Fruit fly (Drosophila melanogaster) whole organism, pupa: ENCODE measurements around the gene vers.

Source experiments
- CG10348 ChIP-seq: fragments of 200-800 bp; sonication (Bioruptor generic); IDR thresholded peaks from 2 replicates; pipeline ENCODE4 v1.3.6; 2022; ENCODE audit warnings: missing biosample characterization, missing genetic modification characterization
- CG12605 ChIP-seq: fragments of 200-800 bp; sonication (Bioruptor generic); IDR thresholded peaks from 2 replicates; pipeline ENCODE4 v1.3.6; 2022; ENCODE audit warnings: missing biosample characterization, missing genetic modification characterization
- CG13204 ChIP-seq: fragments of 200-800 bp; sonication (Bioruptor generic); optimal IDR thresholded peaks from 2 replicates; lab custom pipeline; 2018; ENCODE audit warnings: missing biosample characterization, mild to moderate bottlenecking, missing genetic modification characterization, moderate library complexity
- CG14655 ChIP-seq: fragments of 200-800 bp; sonication (Bioruptor generic); optimal IDR thresholded peaks from 3 replicates; lab custom pipeline; 2017; ENCODE audit warnings: mild to moderate bottlenecking, missing biosample characterization, missing genetic modification reagents, missing genetic modification characterization
- CG15710 ChIP-seq: fragments of 200-800 bp; sonication (Bioruptor generic); optimal IDR thresholded peaks from 2 replicates; lab custom pipeline; 2018; ENCODE audit warnings: missing biosample characterization, mild to moderate bottlenecking, missing genetic modification characterization, moderate library complexity
- CG17806 ChIP-seq: fragments of 200-800 bp; sonication (Bioruptor generic); optimal IDR thresholded peaks from 2 replicates; lab custom pipeline; 2018; ENCODE audit warnings: missing biosample characterization, mild to moderate bottlenecking, missing genetic modification characterization, moderate library complexity
- CG32121 ChIP-seq: fragments of 200-800 bp; sonication (Bioruptor generic); IDR thresholded peaks from 2 replicates; pipeline ENCODE4 v1.3.6; 2022; ENCODE audit warnings: missing biosample characterization, missing genetic modification characterization
- CG34367 ChIP-seq: fragments of 200-800 bp; sonication (Bioruptor generic); optimal IDR thresholded peaks from 2 replicates; lab custom pipeline; 2018; ENCODE audit warnings: missing biosample characterization, mild to moderate bottlenecking, missing genetic modification characterization
- CG4496 ChIP-seq: fragments of 200-800 bp; sonication (Bioruptor generic); IDR thresholded peaks from 3 replicates; pipeline ENCODE4 v1.3.6; 2022; ENCODE audit warnings: missing biosample characterization, missing genetic modification characterization
- CG8159 ChIP-seq: fragments of 200-800 bp; sonication (Bioruptor generic); optimal IDR thresholded peaks from 3 replicates; lab custom pipeline; 2018; ENCODE audit warnings: missing biosample characterization, mild to moderate bottlenecking, missing genetic modification characterization, moderate library complexity
- CG8301 ChIP-seq: fragments of 200-800 bp; sonication (Bioruptor generic); optimal IDR thresholded peaks from 2 replicates; lab custom pipeline; 2018; ENCODE audit warnings: missing biosample characterization, mild to moderate bottlenecking, missing genetic modification characterization
- CG9948 ChIP-seq: fragments of 200-800 bp; sonication (Bioruptor generic); optimal IDR thresholded peaks from 2 replicates; lab custom pipeline; 2018; ENCODE audit warnings: missing biosample characterization, mild to moderate bottlenecking, missing genetic modification characterization, moderate library complexity
- D1 ChIP-seq: fragments of 200-800 bp; sonication (Bioruptor generic); optimal IDR thresholded peaks from 2 replicates; lab custom pipeline; 2018; ENCODE audit warnings: missing biosample characterization, mild to moderate bottlenecking, missing genetic modification characterization, moderate library complexity
- EcR ChIP-seq: fragments of 200-800 bp; sonication (Bioruptor generic); optimal IDR thresholded peaks from 3 replicates; lab custom pipeline; 2019; ENCODE audit warnings: missing biosample characterization, missing genetic modification characterization, mild to moderate bottlenecking, moderate library complexity, missing genetic modification reagents
- Ets98B ChIP-seq: fragments of 200-800 bp; sonication (Bioruptor generic); IDR thresholded peaks from 2 replicates; pipeline ENCODE4 v1.3.6; 2022; ENCODE audit warnings: missing biosample characterization, missing genetic modification characterization
- Pif1A ChIP-seq: fragments of 200-800 bp; sonication (Bioruptor generic); optimal IDR thresholded peaks from 3 replicates; lab custom pipeline; 2016; ENCODE audit warnings: missing biosample characterization, missing genetic modification characterization
- Pif1B ChIP-seq: fragments of 200-800 bp; sonication (Bioruptor generic); optimal IDR thresholded peaks from 3 replicates; lab custom pipeline; 2016; ENCODE audit warnings: missing biosample characterization, missing genetic modification characterization
- Snoo ChIP-seq: fragments of 200-800 bp; sonication (Bioruptor generic); optimal IDR thresholded peaks from 3 replicates; lab custom pipeline; 2017; ENCODE audit warnings: missing biosample characterization, mild to moderate bottlenecking, missing genetic modification characterization, inconsistent platforms
- fd96Ca ChIP-seq: fragments of 200-800 bp; sonication (Bioruptor generic); IDR thresholded peaks from 3 replicates; pipeline ENCODE4 v1.3.6; 2022; ENCODE audit warnings: missing biosample characterization, missing genetic modification characterization
- gl ChIP-seq: fragments of 200-800 bp; sonication (Bioruptor generic); optimal IDR thresholded peaks from 2 replicates; lab custom pipeline; 2018; ENCODE audit warnings: missing biosample characterization, mild to moderate bottlenecking, missing genetic modification characterization
- rn ChIP-seq: fragments of 200-800 bp; sonication (Bioruptor generic); IDR thresholded peaks from 2 replicates; pipeline ENCODE4 v1.3.6; 2022; ENCODE audit warnings: missing biosample characterization, missing genetic modification characterization

Gene vers

DNA sequence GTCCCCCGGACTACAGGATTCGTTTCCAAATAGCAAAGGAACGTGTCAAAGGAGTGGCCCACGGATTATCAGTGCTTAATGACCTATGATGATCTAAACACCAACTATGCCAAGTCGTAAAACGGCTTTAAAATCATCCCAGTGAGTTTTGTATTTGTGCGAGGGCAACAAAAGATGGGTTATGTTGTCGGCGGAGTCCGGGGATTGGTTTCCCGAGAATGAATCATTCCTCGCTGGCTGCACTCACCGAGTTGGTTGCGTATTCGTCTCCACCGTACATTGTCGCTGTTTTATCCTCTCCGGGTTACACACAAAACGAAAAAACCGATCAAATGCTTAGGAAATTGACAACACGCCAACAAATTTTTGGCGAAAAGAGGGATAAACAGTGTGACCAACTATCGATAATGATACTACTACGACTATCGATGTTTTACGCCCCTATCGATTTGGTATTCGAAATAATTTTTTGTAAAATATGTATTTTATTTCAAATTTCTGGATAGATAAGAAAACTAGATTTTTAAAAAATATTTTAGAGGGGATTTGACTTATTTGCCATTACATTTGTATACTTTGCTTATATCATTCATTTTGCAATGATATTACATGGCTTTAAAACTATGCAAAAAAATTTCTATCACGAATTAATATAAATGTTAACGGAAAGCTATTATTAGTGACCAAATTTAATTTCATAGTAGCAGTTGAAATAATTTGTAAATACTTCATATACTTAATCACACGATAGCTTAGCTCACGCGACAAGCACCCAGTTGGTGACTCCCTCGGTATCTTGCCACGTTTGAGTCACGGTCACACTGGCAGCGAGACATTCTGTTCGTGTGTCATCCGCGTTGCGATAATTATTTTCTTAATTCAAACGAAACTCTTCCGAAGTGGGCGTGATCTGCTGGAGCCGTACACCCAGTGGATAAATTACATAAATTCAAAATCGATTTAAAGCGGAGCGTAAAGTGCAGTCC, 30.1 kb downstream of the vers start, which contains the start of the genes eIF3l and Nrx-IV:
Gene eIF3l (minus strand): TSS at position 389 of the 986 bp plus-strand sequence.
Gene Nrx-IV (plus strand): TSS at position 811 of the 986 bp plus-strand sequence.
- TF ChIP-seq fd96Ca (GFP tag; lab: Robert Waterston, UW), result no peak
- no peak for TF ChIP-seq Ets98B (GFP tag; lab: Robert Waterston, UW)
- TF ChIP-seq CG4496, result 0 out of 3 replicates have a peak, but pooled peaks have one; percentile 16
- no peak for TF ChIP-seq CG13204 (GFP tag; lab: Kevin White, UChicago)

dm6 chr3L:12146970-12147369, 31.1 kb downstream of the vers start:
- no peak for TF ChIP-seq EcR (GFP tag; lab: Kevin White, UChicago)
- TF ChIP-seq Pif1B (GFP tag; lab: Kevin White, UChicago), result no peak
- no peak for TF ChIP-seq CG32121 (GFP tag; lab: Robert Waterston, UW)
- no peak for TF ChIP-seq Snoo (tag; lab: Kevin White, UChicago)
- TF ChIP-seq fd96Ca (GFP tag; lab: Robert Waterston, UW), result no peak
- TF ChIP-seq gl (tag; lab: Kevin White, UChicago), result no peak
- TF ChIP-seq CG13204 (GFP tag; lab: Kevin White, UChicago), result no peak
- no peak for TF ChIP-seq CG8301

DNA sequence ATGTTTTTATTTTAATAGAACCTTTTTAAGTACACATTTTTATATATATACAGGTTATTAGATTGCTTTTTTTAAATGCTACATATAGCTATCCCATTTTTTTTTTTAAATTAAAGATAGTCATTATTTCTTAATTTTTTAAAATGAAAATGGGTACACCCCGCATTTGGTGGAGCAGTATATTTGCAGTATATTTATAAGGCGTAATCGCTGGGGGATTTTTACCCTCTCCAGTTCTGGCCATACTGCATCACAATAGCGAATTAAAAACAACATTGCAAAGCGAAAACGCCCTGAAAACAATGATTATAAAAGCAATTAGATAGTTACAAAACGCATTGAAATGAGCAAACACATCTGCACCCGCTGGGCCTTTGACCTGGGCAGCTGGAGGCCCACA, 33.1 kb downstream of the vers start, which contains the start of gene CG32099:
Gene CG32099 (plus strand): TSS at position 250 of the 400 bp plus-strand sequence.
- TF ChIP-seq CG32121 (GFP tag; lab: Robert Waterston, UW) (no peak), CG10348 (GFP tag; lab: Robert Waterston, UW) (no peak), CG9948 (no peak), CG17806 (tag; lab: Kevin White, UChicago) (no peak), EcR (GFP tag; lab: Kevin White, UChicago) (no peak), CG34367 (tag; lab: Kevin White, UChicago) (no peak)

dm6 chr3L:12162156-12162682, 46.3 kb downstream of the vers start:
- TF ChIP-seq CG8159, result no peak

- TF ChIP-seq CG4496, result peak; percentile 52; the same call in 2 of the 3 replicates
- no peak for TF ChIP-seq CG8159
- TF ChIP-seq Ets98B (GFP tag; lab: Robert Waterston, UW), result 0 out of 2 replicates have a peak, but pooled peaks have one; percentile 14
These were observed 47.2 kb downstream of the vers start for dm6 chr3L:12163082-12163481.

DNA sequence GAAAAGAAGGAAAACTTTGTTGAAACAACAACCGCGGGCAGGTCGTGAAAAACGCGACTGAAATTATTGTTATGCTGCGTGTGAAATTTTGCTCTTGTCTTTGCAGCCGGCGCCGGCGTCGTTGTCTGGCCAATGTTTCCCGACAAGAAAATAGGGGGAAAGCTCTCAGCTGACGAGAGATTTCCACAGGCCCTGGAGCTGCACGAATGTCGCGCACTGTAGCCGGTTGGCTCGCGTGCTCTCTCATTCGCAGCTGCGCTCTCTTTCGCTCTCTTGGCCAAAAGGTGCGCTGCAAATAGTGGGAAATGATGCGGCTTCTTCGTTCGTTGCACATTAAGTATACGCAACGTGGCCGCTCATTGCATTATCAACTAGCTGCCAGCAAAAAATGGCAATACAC, 47.8 kb downstream of the vers start, which contains the start of gene CG9760:
Gene CG9760 (minus strand): TSS at position 43 of the 400 bp plus-strand sequence.
- TF ChIP-seq EcR (GFP tag; lab: Kevin White, UChicago), result no peak
- TF ChIP-seq rn, result no peak
- TF ChIP-seq CG17806 (tag; lab: Kevin White, UChicago), result no peak
- TF ChIP-seq CG10348 (GFP tag; lab: Robert Waterston, UW), result no peak
- no peak; the same call in 1 of the 2 replicates for TF ChIP-seq Ets98B (GFP tag; lab: Robert Waterston, UW)
- no peak for TF ChIP-seq CG8301
- TF ChIP-seq Pif1B (GFP tag; lab: Kevin White, UChicago), result no peak
- TF ChIP-seq CG12605, result no peak
- TF ChIP-seq Pif1A (GFP tag; lab: Kevin White, UChicago), result no peak
- TF ChIP-seq CG13204 (GFP tag; lab: Kevin White, UChicago), result no peak
- TF ChIP-seq CG14655 (GFP tag; lab: Kevin White, UChicago), result no peak
- TF ChIP-seq gl (tag; lab: Kevin White, UChicago), result no peak
- no peak for TF ChIP-seq D1 (tag; lab: Kevin White, UChicago)
- TF ChIP-seq CG15710 (tag; lab: Kevin White, UChicago), result no peak
- no peak for TF ChIP-seq CG8159
- TF ChIP-seq CG32121 (GFP tag; lab: Robert Waterston, UW), result peak; percentile 62; the same call in 1 of the 2 replicates
- TF ChIP-seq fd96Ca (GFP tag; lab: Robert Waterston, UW), result peak; percentile 65; the same call in 2 of the 3 replicates
- TF ChIP-seq Snoo (tag; lab: Kevin White, UChicago), result no peak
- no peak for TF ChIP-seq CG34367 (tag; lab: Kevin White, UChicago)
- peak; percentile 80; the same call in 2 of the 3 replicates for TF ChIP-seq CG4496
- TF ChIP-seq CG9948, result no peak
